Worm (Caenorhabditis elegans) whole organism, midembryonic: ENCODE data around the gene F14F9.5.

Experiments
- T22C8.4 ChIP-seq: fragments of 200-800 bp; sonication (Bioruptor generic); IDR thresholded peaks from 2 replicates; pipeline ENCODE4 v1.3.6; 2022; ENCODE audit warnings: missing genetic modification characterization, missing compliant biosample characterization
- cog-1 ChIP-seq: sonication (generic microtip); optimal IDR thresholded peaks from 2 replicates; lab custom pipeline; 2016; ENCODE audit warnings: missing genetic modification characterization, missing compliant biosample characterization
- flt-1 ChIP-seq: fragments of 200-800 bp; sonication (Bioruptor generic); IDR thresholded peaks from 2 replicates; pipeline ENCODE4 v1.3.6; 2022; ENCODE audit warnings: missing genetic modification characterization, missing compliant biosample characterization
- klf-2 ChIP-seq: fragments of 200-800 bp; sonication (Bioruptor generic); conservative IDR thresholded peaks from 2 replicates; pipeline ENCODE4 v1.3.6; 2022; ENCODE audit warnings: missing genetic modification reagents, missing genetic modification characterization, missing compliant biosample characterization
- med-1 ChIP-seq: sonication (generic microtip); optimal IDR thresholded peaks from 2 replicates; lab custom pipeline; 2017; ENCODE audit warnings: missing genetic modification characterization, mild to moderate bottlenecking, missing compliant biosample characterization, antibody characterized with exemption, missing genetic modification reagents; ENCODE audit not compliant: insufficient read depth
- ref-1 ChIP-seq: fragments of 200-800 bp; sonication (Bioruptor generic); conservative IDR thresholded peaks from 2 replicates; pipeline ENCODE4 v1.3.6; 2022; ENCODE audit warnings: missing genetic modification reagents, missing genetic modification characterization, missing compliant biosample characterization
- tab-1 ChIP-seq: fragments of 200-800 bp; sonication (Bioruptor generic); IDR thresholded peaks from 2 replicates; pipeline ENCODE4 v1.3.6; 2022; ENCODE audit warnings: missing genetic modification characterization, missing compliant biosample characterization
- ztf-23 ChIP-seq: fragments of 200-800 bp; sonication (Bioruptor generic); IDR thresholded peaks from 2 replicates; pipeline ENCODE4 v1.3.6; 2022; ENCODE audit warnings: missing genetic modification reagents, missing genetic modification characterization, missing compliant biosample characterization
- ztf-29 ChIP-seq: fragments of 200-800 bp; sonication (Bioruptor generic); IDR thresholded peaks from 2 replicates; pipeline ENCODE4 v1.3.6; 2022; ENCODE audit warnings: missing genetic modification reagents, missing genetic modification characterization, missing compliant biosample characterization

F14F9.5 gene

DNA sequence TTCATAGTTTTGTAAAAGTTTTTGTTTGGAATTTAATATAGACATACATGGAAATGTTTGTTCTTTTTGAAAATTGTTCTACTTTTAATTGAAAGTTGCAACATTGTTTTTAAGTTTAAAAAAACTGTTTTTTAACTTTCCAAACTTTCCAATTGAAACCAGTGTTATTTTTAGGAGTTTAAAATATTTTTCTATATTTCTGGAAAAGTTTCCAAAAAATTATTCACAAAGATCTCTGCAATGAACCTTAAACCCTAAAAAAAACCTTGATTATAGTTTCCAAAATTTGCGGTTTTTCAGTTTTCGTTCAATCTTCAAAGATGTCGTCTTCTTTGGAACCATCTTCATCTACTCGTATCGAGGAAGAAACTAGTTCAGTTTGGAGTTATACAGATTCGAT is 5.5 kb downstream of the F14F9.5 start, which contains the start of gene F14F9.4:
F14F9.4 (plus strand) TSS at position 301 of the 400 bp plus-strand sequence.
- TF ChIP-seq T22C8.4 (GFP tag; lab: Robert Waterston, UW) (no peak), flt-1 (GFP tag; lab: Robert Waterston, UW) (no peak), ztf-29 (GFP tag; lab: Robert Waterston, UW) (no peak), med-1 (GFP tag; lab: Kevin White, UChicago) (no peak), tab-1 (GFP tag; lab: Robert Waterston, UW) (no peak), klf-2 (GFP tag; lab: Robert Waterston, UW) (no peak), ref-1 (GFP tag; lab: Robert Waterston, UW) (no peak), ztf-23 (GFP tag; lab: Robert Waterston, UW) (no peak), cog-1 (no peak)

DNA sequence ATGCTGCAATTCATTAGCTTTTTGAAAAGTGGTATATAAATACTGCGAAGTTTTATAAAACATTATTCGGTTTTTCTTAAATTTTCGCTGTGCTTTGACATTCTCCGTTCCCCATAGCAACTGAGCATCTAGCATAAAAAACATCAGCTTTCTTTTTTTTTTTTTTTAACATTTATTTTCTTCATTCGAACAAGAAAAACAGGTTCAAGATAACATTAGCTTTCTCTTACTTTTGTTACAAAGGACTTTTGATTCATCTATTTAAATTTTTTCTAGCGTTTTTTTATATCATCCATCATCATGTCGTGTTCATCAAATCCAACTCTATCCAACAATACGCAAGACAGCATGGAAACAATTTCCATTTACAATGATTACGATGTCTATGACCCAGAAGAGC is 11.0 kb downstream of the F14F9.5 start, which contains the start of gene F14F9.3:
F14F9.3 (plus strand) TSS at position 301 of the 400 bp plus-strand sequence.
- TF ChIP-seq T22C8.4 (GFP tag; lab: Robert Waterston, UW) (no peak), ztf-29 (GFP tag; lab: Robert Waterston, UW) (no peak), klf-2 (GFP tag; lab: Robert Waterston, UW) (no peak), cog-1 (no peak), ref-1 (GFP tag; lab: Robert Waterston, UW) (no peak), flt-1 (GFP tag; lab: Robert Waterston, UW) (no peak), ztf-23 (GFP tag; lab: Robert Waterston, UW) (no peak), tab-1 (GFP tag; lab: Robert Waterston, UW) (no peak), med-1 (GFP tag; lab: Kevin White, UChicago) (no peak)

DNA sequence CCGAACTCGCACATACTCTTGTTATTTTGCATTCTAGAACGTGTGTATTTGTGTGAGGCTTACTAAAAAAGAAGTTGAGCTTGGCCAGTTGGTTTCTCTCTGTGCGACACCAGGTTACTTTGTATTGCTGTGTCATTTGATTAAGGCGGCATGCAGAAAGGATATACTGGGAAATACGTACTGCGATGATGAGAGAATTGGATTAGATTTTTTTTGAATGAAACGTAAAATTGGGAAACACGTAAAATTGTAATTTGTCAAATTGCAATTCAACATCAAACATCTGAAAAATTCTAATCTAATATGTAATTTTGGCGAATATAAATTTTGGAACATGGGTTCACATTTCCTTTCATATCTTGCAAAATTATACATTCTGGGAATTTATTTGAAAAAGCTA is 16.9 kb downstream of the F14F9.5 start, which contains the start of gene srh-129:
srh-129 (minus strand) TSS at position 101 of the 400 bp plus-strand sequence.
- no peak for TF ChIP-seq cog-1

DNA sequence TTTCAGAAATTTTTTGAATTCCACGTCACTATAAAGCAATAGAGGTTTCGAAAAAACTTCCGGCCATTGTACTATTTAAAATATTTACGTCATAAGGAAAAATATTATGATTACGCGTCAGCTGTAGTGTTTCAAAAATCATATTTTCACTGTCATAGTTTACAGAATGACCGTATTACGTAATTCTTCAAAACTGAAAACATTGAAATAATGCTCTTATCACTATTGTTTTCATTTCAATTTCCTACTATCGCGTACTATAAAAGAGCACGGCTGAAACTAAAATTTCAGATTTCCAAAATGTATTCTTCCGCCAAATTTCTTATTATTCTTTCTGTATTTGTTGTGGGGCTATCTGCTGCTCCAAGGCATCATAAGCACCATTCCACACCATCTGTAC is 17.6 kb downstream of the F14F9.5 start, which contains the start of gene F14F9.2:
F14F9.2 (plus strand) TSS at position 301 of the 400 bp plus-strand sequence.
- TF ChIP-seq T22C8.4 (GFP tag; lab: Robert Waterston, UW) (no peak), cog-1 (no peak), tab-1 (GFP tag; lab: Robert Waterston, UW) (no peak), klf-2 (GFP tag; lab: Robert Waterston, UW) (no peak), flt-1 (GFP tag; lab: Robert Waterston, UW) (no peak), med-1 (GFP tag; lab: Kevin White, UChicago) (no peak), ztf-29 (GFP tag; lab: Robert Waterston, UW) (no peak), ref-1 (GFP tag; lab: Robert Waterston, UW) (no peak), ztf-23 (GFP tag; lab: Robert Waterston, UW) (no peak)

DNA sequence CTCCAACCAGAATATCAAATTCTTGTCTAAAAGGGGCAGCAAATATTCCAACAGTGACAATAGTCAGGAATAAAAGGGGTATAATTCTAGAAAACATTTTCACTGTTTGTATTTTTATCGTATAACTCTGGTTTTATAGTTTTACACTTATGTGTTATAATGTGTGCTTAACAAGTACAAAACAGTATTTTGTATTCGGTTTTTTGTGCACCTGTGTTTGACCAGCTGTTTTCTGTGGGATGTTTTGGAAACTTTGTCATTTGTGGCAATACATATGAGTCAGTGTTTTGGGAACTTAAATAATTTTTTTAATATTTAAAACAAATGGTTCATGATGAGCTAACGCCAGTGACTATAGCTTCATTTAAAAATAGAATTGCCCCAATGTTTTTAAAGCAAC is 19.5 kb downstream of the F14F9.5 start, which contains the start of gene F14F9.6:
F14F9.6 (minus strand) TSS at position 101 of the 400 bp plus-strand sequence.
- no peak for TF ChIP-seq ztf-23 (GFP tag; lab: Robert Waterston, UW)

DNA sequence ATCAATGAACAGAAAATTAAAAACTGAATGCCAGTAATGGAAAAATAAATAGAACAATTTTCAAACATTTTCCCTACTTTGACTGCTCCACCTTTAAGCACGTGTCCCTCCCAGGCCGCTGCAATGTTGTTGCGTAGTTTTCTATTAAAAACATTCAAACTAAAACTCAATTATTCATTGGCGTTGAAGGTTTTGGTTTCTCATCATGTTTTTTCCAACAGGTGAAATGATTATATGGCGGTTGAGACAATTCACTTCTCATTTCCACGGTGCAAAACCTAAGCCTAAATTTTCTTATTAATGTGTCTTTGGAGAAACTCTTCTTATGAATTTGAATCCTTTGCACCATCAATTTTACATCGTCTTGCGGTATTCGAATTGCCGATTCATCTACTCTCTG is 24.0 kb downstream of the F14F9.5 start, which contains the start of gene srh-130:
srh-130 (plus strand) TSS at position 301 of the 400 bp plus-strand sequence.
- TF ChIP-seq ztf-23 (GFP tag; lab: Robert Waterston, UW) (no peak), T22C8.4 (GFP tag; lab: Robert Waterston, UW) (no peak), med-1 (GFP tag; lab: Kevin White, UChicago) (no peak), cog-1 (no peak), ztf-29 (GFP tag; lab: Robert Waterston, UW) (no peak), ref-1 (GFP tag; lab: Robert Waterston, UW) (no peak), tab-1 (GFP tag; lab: Robert Waterston, UW) (no peak), flt-1 (GFP tag; lab: Robert Waterston, UW) (no peak), klf-2 (GFP tag; lab: Robert Waterston, UW) (no peak)

DNA sequence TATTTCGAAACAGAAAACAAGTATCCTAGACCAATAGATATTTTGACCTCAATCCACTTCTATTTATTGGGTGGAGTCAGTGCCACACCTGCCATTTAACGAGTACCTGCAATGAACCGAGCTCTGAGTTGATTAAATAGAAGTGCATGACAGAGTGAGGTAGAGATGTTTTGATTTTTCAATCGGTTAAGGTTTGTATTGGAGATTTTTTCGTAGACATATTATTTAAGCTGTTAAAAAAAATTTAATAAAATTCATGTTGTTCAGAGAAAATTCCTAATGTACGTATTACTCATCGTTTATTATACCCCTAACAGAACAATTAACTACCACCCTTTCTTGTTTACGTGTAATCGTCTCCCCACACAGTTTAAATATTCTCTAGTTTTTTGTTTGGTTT is 28.6 kb downstream of the F14F9.5 start, which contains the start of gene srx-38:
srx-38 (minus strand) TSS at position 101 of the 400 bp plus-strand sequence.
- TF ChIP-seq med-1 (GFP tag; lab: Kevin White, UChicago) (no peak), ref-1 (GFP tag; lab: Robert Waterston, UW) (no peak), ztf-23 (GFP tag; lab: Robert Waterston, UW) (no peak), ztf-29 (GFP tag; lab: Robert Waterston, UW) (no peak)

DNA sequence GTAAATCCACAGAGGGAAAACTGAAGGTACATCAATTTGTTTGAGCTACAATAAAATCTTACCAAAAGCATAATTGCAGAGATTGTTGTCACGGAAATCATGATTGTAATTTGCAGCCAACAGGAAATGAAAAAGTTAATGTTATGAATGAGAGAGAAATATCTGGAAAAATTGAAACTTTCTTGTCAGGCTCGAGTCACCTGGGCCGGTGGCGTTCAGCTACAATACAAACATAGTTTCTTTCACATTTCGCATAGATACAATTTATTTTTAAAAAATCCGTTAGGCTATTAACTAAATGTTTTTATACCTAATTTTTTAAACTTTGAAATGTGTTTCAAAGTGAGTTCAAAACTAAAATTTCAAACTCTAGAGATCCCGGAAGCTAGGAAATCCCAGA is 30.8 kb downstream of the F14F9.5 start, which contains the start of gene srx-39:
srx-39 (minus strand) TSS at position 101 of the 400 bp plus-strand sequence.
- TF ChIP-seq ref-1 (GFP tag; lab: Robert Waterston, UW) = no peak
- no peak for TF ChIP-seq klf-2 (GFP tag; lab: Robert Waterston, UW)
- TF ChIP-seq med-1 (GFP tag; lab: Kevin White, UChicago) = no peak
- TF ChIP-seq T22C8.4 (GFP tag; lab: Robert Waterston, UW) = no peak
- no peak for TF ChIP-seq flt-1 (GFP tag; lab: Robert Waterston, UW)
- no peak for TF ChIP-seq ztf-23 (GFP tag; lab: Robert Waterston, UW)
- no peak for TF ChIP-seq cog-1
- TF ChIP-seq ztf-29 (GFP tag; lab: Robert Waterston, UW) = no peak
- no peak for TF ChIP-seq tab-1 (GFP tag; lab: Robert Waterston, UW)

DNA sequence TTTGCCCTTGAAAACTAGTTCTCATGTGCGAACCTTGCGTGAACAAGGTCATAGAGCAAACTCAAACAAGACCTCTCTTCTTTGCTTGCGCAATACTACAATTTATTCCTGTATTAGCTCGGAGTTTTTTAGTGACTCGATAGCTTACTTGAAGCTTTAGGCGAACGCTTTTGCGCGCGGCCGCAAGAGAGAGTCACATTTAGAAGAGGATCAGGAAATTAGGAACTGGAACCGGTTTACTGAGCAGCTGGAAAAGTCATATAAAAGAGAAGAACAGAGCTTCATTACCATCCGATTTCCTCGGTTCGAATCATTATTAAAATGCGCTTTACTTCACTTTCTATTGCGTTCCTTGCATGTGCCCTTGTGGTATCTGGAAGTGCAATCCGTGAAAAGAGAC is 31.4 kb downstream of the F14F9.5 start, which contains the start of gene abu-15:
abu-15 (plus strand) TSS at position 301 of the 400 bp plus-strand sequence.
- TF ChIP-seq ztf-23 (GFP tag; lab: Robert Waterston, UW) (no peak), klf-2 (GFP tag; lab: Robert Waterston, UW) (no peak), ref-1 (GFP tag; lab: Robert Waterston, UW) (no peak), flt-1 (GFP tag; lab: Robert Waterston, UW) (no peak), tab-1 (GFP tag; lab: Robert Waterston, UW) (no peak), med-1 (GFP tag; lab: Kevin White, UChicago) (no peak), ztf-29 (GFP tag; lab: Robert Waterston, UW) (no peak)
